Fruit fly (Drosophila melanogaster) whole organism: Measurements from ENCODE around the gene pygo.

Experiments used
- CG8478 ChIP-seq: fragments of >200 bp; optimal IDR thresholded peaks from 2 replicates; lab custom pipeline; 2018; ENCODE audit warnings: inconsistent platforms
- Dll ChIP-seq: fragments of >200 bp; optimal IDR thresholded peaks from 2 replicates; lab custom pipeline; 2017
- EcR ChIP-seq, 2 experiments: fragments of >200 bp; optimal IDR thresholded peaks; 2 replicates each; lab custom pipeline; 2017; ENCODE audit warnings: missing biosample characterization in 2 of 2, missing genetic modification characterization in 2 of 2, missing genetic modification reagents in 2 of 2
- psq ChIP-seq: fragments of >200 bp; optimal IDR thresholded peaks from 2 replicates; lab custom pipeline; 2017
- usp ChIP-seq: fragments of >200 bp; optimal IDR thresholded peaks from 2 replicates; lab custom pipeline; 2017; ENCODE audit warnings: missing biosample characterization, missing genetic modification characterization, mixed read lengths

DNA sequence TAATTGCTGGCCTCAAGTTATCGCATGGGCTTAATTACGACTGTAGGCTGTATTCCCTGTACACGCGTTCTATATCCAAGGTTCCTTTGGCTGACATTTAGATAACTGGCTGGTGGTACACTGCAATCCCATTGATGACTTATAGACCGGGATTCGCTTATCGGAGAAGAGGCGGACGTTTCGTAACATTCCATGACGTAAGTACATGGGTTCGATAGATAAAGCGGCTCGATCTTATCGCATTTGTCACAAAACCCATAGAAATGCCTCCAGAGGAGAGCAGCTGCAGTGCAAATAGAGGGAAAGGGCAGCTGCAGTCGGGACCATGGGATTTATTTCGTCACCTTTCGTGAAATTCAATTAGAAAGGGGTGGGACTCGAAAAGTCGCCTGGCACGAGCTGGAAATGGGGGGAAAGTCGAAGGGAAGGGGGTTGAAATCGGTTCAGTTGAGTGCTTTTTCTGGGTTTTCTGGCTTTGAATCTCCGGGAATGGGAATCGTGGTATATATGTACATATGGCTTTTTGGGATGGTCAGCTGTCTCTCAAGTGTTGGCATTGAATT, 26.9 kb upstream of the pygo start:
- TF ChIP-seq CG8478 (lab: Kevin White, UChicago), result no peak
- TF ChIP-seq usp (GFP tag; lab: Kevin White, UChicago), result no peak
- no peak for TF ChIP-seq psq (lab: Kevin White, UChicago)
- TF ChIP-seq Dll (lab: Kevin White, UChicago), result no peak
- no peak for TF ChIP-seq EcR (GFP tag; optimal IDR thresholded peaks at IDR 0.05; lab: Kevin White, UChicago)
